Fruit fly (Drosophila melanogaster) whole organism, embryonic: ENCODE results near the gene Tango1.

ENCODE experiments used
- BtbVII ChIP-seq: fragments of 200-800 bp; sonication (Bioruptor generic); optimal IDR thresholded peaks from 3 replicates; lab custom pipeline; 2017; ENCODE audit warnings: missing biosample characterization, mild to moderate bottlenecking, missing genetic modification characterization
- CG10267 ChIP-seq: fragments of 200-800 bp; sonication (Bioruptor generic); optimal IDR thresholded peaks from 2 replicates; lab custom pipeline; 2018; ENCODE audit warnings: missing biosample characterization, mild to moderate bottlenecking, missing genetic modification characterization, moderate library complexity
- CG14860 ChIP-seq: fragments of 200-800 bp; sonication (Bioruptor generic); IDR thresholded peaks from 3 replicates; pipeline ENCODE4 v1.3.6; 2022; ENCODE audit warnings: missing biosample characterization, missing genetic modification characterization; ENCODE audit not compliant: partially characterized antibody
- CG15073 ChIP-seq: fragments of 200-800 bp; sonication (Bioruptor generic); optimal IDR thresholded peaks from 2 replicates; lab custom pipeline; 2016; ENCODE audit warnings: missing biosample characterization, missing genetic modification characterization
- CG15696 ChIP-seq: fragments of 200-800 bp; sonication (Bioruptor generic); optimal IDR thresholded peaks from 2 replicates; lab custom pipeline; 2019; ENCODE audit warnings: missing biosample characterization, mild to moderate bottlenecking, missing genetic modification characterization, moderate library complexity
- CG17359 ChIP-seq: fragments of 200-800 bp; sonication (Bioruptor generic); optimal IDR thresholded peaks from 3 replicates; lab custom pipeline; 2018; ENCODE audit warnings: missing biosample characterization, mild to moderate bottlenecking, missing genetic modification characterization, moderate library complexity
- CG31388 ChIP-seq: fragments of 200-800 bp; sonication (Bioruptor generic); optimal IDR thresholded peaks from 2 replicates; lab custom pipeline; 2016; ENCODE audit warnings: missing biosample characterization, missing genetic modification characterization
- CG3407 ChIP-seq: fragments of 200-800 bp; sonication (Bioruptor generic); optimal IDR thresholded peaks from 2 replicates; lab custom pipeline; 2018; ENCODE audit warnings: missing biosample characterization, mild to moderate bottlenecking, missing genetic modification characterization
- CG3995 ChIP-seq: fragments of 200-800 bp; sonication (Bioruptor generic); optimal IDR thresholded peaks from 3 replicates; lab custom pipeline; 2016; ENCODE audit warnings: missing biosample characterization, missing genetic modification characterization
- CG4404 ChIP-seq: fragments of 200-800 bp; sonication (Bioruptor generic); IDR thresholded peaks from 2 replicates; pipeline ENCODE4 v1.3.6; 2022; ENCODE audit warnings: missing biosample characterization, missing genetic modification characterization
- CG6683 ChIP-seq: fragments of 200-800 bp; sonication (Bioruptor generic); optimal IDR thresholded peaks from 2 replicates; lab custom pipeline; 2017; ENCODE audit warnings: missing biosample characterization, mild to moderate bottlenecking, missing genetic modification characterization, missing genetic modification reagents
- CG7357 ChIP-seq: fragments of 200-800 bp; sonication (Bioruptor generic); IDR thresholded peaks from 3 replicates; pipeline ENCODE4 v1.3.6; 2022; ENCODE audit warnings: missing biosample characterization, missing genetic modification characterization
- CG8281 ChIP-seq: fragments of 200-800 bp; sonication (Bioruptor generic); optimal IDR thresholded peaks from 2 replicates; lab custom pipeline; 2018; ENCODE audit warnings: missing biosample characterization, mild to moderate bottlenecking, missing genetic modification characterization, moderate library complexity
- Dp ChIP-seq: fragments of 200-800 bp; sonication (Bioruptor generic); optimal IDR thresholded peaks from 2 replicates; lab custom pipeline; 2018; ENCODE audit warnings: missing biosample characterization, mild to moderate bottlenecking, missing genetic modification characterization, moderate library complexity
- Dref ChIP-seq: fragments of 200-800 bp; sonication (Bioruptor generic); IDR thresholded peaks from 2 replicates; pipeline ENCODE4 v1.3.6; 2022; ENCODE audit warnings: missing biosample characterization, missing genetic modification characterization
- E2f2 ChIP-seq: fragments of 200-800 bp; sonication (Bioruptor generic); IDR thresholded peaks from 2 replicates; pipeline ENCODE4 v1.3.6; 2022; ENCODE audit warnings: missing biosample characterization, missing genetic modification characterization
- Eip74EF ChIP-seq, 2 experiments: fragments of 200-800 bp in 1 of 2; fragments of >200 bp in 1 of 2; sonication (Bioruptor generic) in 1 of 2; optimal IDR thresholded peaks; 2 replicates each; lab custom pipeline; 2017 to 2019; ENCODE audit warnings: missing biosample characterization in 2 of 2, missing genetic modification characterization in 2 of 2, mild to moderate bottlenecking in 1 of 2, moderate library complexity in 1 of 2
- Gsc ChIP-seq: fragments of 200-800 bp; sonication (Bioruptor generic); IDR thresholded peaks from 2 replicates; pipeline ENCODE4 v1.3.6; 2022; ENCODE audit warnings: missing biosample characterization, missing genetic modification characterization
- Gug ChIP-seq: fragments of 200-800 bp; sonication (Bioruptor generic); IDR thresholded peaks from 4 replicates; pipeline ENCODE4 v1.3.6; 2022; ENCODE audit warnings: missing biosample characterization, missing genetic modification characterization
- Hand ChIP-seq: fragments of 200-800 bp; sonication (Bioruptor generic); optimal IDR thresholded peaks from 2 replicates; lab custom pipeline; 2017; ENCODE audit warnings: mild to moderate bottlenecking, missing biosample characterization, missing genetic modification reagents, missing genetic modification characterization
- Hr51 ChIP-seq, 2 experiments: fragments of 200-800 bp; sonication (Bioruptor generic); optimal IDR thresholded peaks; 2 replicates in 1 of 2; 3 replicates in 1 of 2; lab custom pipeline; 2016 to 2018; ENCODE audit warnings: missing biosample characterization in 2 of 2, missing genetic modification characterization in 2 of 2, mild to moderate bottlenecking in 1 of 2, moderate library complexity in 1 of 2
- Lpt ChIP-seq: fragments of >200 bp; optimal IDR thresholded peaks from 2 replicates; lab custom pipeline; 2018; ENCODE audit warnings: missing biosample characterization, missing genetic modification characterization
- MTF-1 ChIP-seq: fragments of 200-800 bp; sonication (Bioruptor generic); optimal IDR thresholded peaks from 2 replicates; lab custom pipeline; 2018; ENCODE audit warnings: missing biosample characterization, mild to moderate bottlenecking, missing genetic modification characterization, borderline replicate concordance
- Max ChIP-seq: fragments of 200-800 bp; sonication (Bioruptor generic); optimal IDR thresholded peaks from 2 replicates; lab custom pipeline; 2016; ENCODE audit warnings: missing biosample characterization, mild to moderate bottlenecking, missing genetic modification characterization
- NC2β ChIP-seq: fragments of 200-800 bp; sonication (Bioruptor generic); optimal IDR thresholded peaks from 2 replicates; lab custom pipeline; 2016; ENCODE audit warnings: missing biosample characterization, missing genetic modification characterization
- Nf-YC ChIP-seq: fragments of 200-800 bp; optimal IDR thresholded peaks from 3 replicates; lab custom pipeline; 2019; ENCODE audit warnings: missing biosample characterization, mild to moderate bottlenecking, missing genetic modification characterization, moderate library complexity
- Poxn ChIP-seq: fragments of 200-800 bp; sonication (Bioruptor generic); IDR thresholded peaks from 2 replicates; pipeline ENCODE4 v1.3.6; 2022; ENCODE audit warnings: missing biosample characterization, missing genetic modification characterization
- Side ChIP-seq: fragments of 200-800 bp; sonication (Bioruptor generic); optimal IDR thresholded peaks from 2 replicates; lab custom pipeline; 2016; ENCODE audit warnings: missing biosample characterization, missing genetic modification characterization
- Sry-β ChIP-seq: fragments of 200-800 bp; sonication (Bioruptor generic); optimal IDR thresholded peaks from 2 replicates; lab custom pipeline; 2018; ENCODE audit warnings: missing biosample characterization, mild to moderate bottlenecking, missing genetic modification characterization, moderate library complexity
- Usf ChIP-seq: fragments of 200-800 bp; sonication (Bioruptor generic); optimal IDR thresholded peaks from 2 replicates; lab custom pipeline; 2017; ENCODE audit warnings: missing genotype, missing biosample characterization, missing genetic modification characterization
- amos ChIP-seq: fragments of 200-800 bp; sonication (Bioruptor generic); IDR thresholded peaks from 2 replicates; pipeline ENCODE4 v1.3.6; 2022; ENCODE audit warnings: missing biosample characterization, missing genetic modification characterization; ENCODE audit not compliant: partially characterized antibody
- caup ChIP-seq: fragments of 200-800 bp; sonication (Bioruptor generic); optimal IDR thresholded peaks from 3 replicates; lab custom pipeline; 2017; ENCODE audit warnings: missing biosample characterization, mild to moderate bottlenecking, missing genetic modification characterization, moderate library complexity; ENCODE audit not compliant: severe bottlenecking
- danr ChIP-seq: fragments of 200-800 bp; sonication (Bioruptor generic); IDR thresholded peaks from 2 replicates; pipeline ENCODE4 v1.3.6; 2022; ENCODE audit warnings: missing biosample characterization, missing genetic modification characterization
- emc ChIP-seq: fragments of 200-800 bp; sonication (Bioruptor generic); optimal IDR thresholded peaks from 2 replicates; lab custom pipeline; 2016; ENCODE audit warnings: missing biosample characterization, missing genetic modification characterization
- fd64A ChIP-seq: fragments of 200-800 bp; sonication (Bioruptor generic); optimal IDR thresholded peaks from 3 replicates; lab custom pipeline; 2018; ENCODE audit warnings: missing biosample characterization, mild to moderate bottlenecking, missing genetic modification characterization
- fru ChIP-seq: fragments of >200 bp; optimal IDR thresholded peaks from 2 replicates; lab custom pipeline; 2017
- gsb-n ChIP-seq: fragments of 200-800 bp; sonication (Bioruptor generic); optimal IDR thresholded peaks from 3 replicates; lab custom pipeline; 2018; ENCODE audit warnings: missing biosample characterization, mild to moderate bottlenecking, missing genetic modification characterization
- hb ChIP-seq: fragments of 200-800 bp; sonication (Bioruptor generic); IDR thresholded peaks from 3 replicates; pipeline ENCODE4 v1.3.6; 2022; ENCODE audit warnings: missing biosample characterization, missing genetic modification characterization; ENCODE audit not compliant: partially characterized antibody
- ken ChIP-seq: fragments of 200-800 bp; sonication (Bioruptor generic); IDR thresholded peaks from 3 replicates; pipeline ENCODE4 v1.3.6; 2022; ENCODE audit warnings: missing biosample characterization, missing genetic modification characterization
- oc ChIP-seq: fragments of 200-800 bp; sonication (Bioruptor generic); optimal IDR thresholded peaks from 2 replicates; lab custom pipeline; 2018; ENCODE audit warnings: missing biosample characterization, mild to moderate bottlenecking, missing genetic modification characterization, moderate library complexity
- otp ChIP-seq: fragments of 200-800 bp; sonication (Bioruptor generic); IDR thresholded peaks from 3 replicates; pipeline ENCODE4, ENCODE4 v1.3.6; 2022; ENCODE audit warnings: missing biosample characterization, missing genetic modification characterization
- pzg ChIP-seq: fragments of 200-800 bp; sonication (Bioruptor generic); optimal IDR thresholded peaks from 3 replicates; lab custom pipeline; 2018; ENCODE audit warnings: missing biosample characterization, mild to moderate bottlenecking, missing genetic modification characterization, moderate library complexity
- seq ChIP-seq: fragments of 200-800 bp; sonication (Bioruptor generic); IDR thresholded peaks from 2 replicates; pipeline ENCODE4 v1.3.6; 2022; ENCODE audit warnings: missing biosample characterization, missing genetic modification characterization
- sima ChIP-seq: fragments of 200-800 bp; sonication (Bioruptor generic); optimal IDR thresholded peaks from 2 replicates; lab custom pipeline; 2016; ENCODE audit warnings: missing biosample characterization, missing genetic modification characterization
- tgo ChIP-seq: fragments of 200-800 bp; sonication (Bioruptor generic); IDR thresholded peaks from 3 replicates; pipeline ENCODE4 v1.3.6; 2022; ENCODE audit warnings: missing biosample characterization, missing genetic modification characterization
- tin ChIP-seq: fragments of 200-800 bp; sonication (Bioruptor generic); optimal IDR thresholded peaks from 3 replicates; lab custom pipeline; 2016; ENCODE audit warnings: missing biosample characterization, missing genetic modification characterization
- vvl ChIP-seq: fragments of 200-800 bp; sonication (Bioruptor generic); IDR thresholded peaks from 2 replicates; pipeline ENCODE4 v1.3.6; 2022; ENCODE audit warnings: missing biosample characterization, missing genetic modification characterization
- wor ChIP-seq: fragments of 200-800 bp; sonication (Bioruptor generic); IDR thresholded peaks from 2 replicates; pipeline ENCODE4 v1.3.6; 2022; ENCODE audit warnings: missing biosample characterization, missing genetic modification characterization
- zen ChIP-seq: fragments of 200-800 bp; sonication (Bioruptor generic); optimal IDR thresholded peaks from 3 replicates; lab custom pipeline; 2018; ENCODE audit warnings: missing biosample characterization, mild to moderate bottlenecking, missing genetic modification characterization, moderate library complexity

Gene Tango1

DNA sequence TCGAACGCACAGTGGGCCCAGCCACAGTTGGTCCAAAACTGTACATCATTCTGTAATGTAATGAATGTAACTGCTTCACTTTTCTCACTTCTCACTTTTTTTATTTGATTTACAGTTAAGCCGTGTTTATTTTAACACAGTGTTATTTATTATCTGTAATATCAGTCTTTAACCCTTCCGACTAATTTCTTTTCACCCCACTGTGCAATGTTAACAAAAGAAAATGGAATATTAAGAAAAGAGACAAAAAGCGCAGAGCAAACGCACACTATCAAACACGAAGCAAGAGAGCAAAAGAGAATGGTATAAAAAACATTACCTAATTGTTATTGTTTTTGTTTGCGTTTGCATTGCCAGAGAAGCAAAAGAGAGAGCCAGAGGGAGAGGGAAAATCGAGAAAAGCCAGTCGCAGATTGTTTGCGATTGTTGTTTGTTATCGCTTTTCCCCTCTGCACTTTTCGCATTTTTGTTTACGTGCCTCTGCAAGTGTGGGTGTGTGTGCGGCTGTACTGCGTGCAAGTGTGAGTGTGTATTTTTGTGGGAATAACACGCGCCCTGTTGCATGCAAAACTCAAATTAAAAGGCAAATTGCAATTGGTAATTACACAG is 2.0 kb upstream of the Tango1 start (continued):
- TF ChIP-seq CG8281 (tag; lab: Kevin White, UChicago) = peak; percentile 92
- TF ChIP-seq Eip74EF (GFP tag; optimal IDR thresholded peaks at IDR 0.05; lab: Kevin White, UChicago) = peak in 1 of 2 experiments; percentile 99
- TF ChIP-seq emc (GFP tag; lab: Kevin White, UChicago) = peak; percentile 95
- TF ChIP-seq MTF-1 (GFP tag; lab: Kevin White, UChicago) = peak; percentile 96
- TF ChIP-seq NC2β = peak; percentile 99
- peak; percentile 15 for TF ChIP-seq pzg (GFP tag; lab: Kevin White, UChicago)
- peak; percentile 93 for TF ChIP-seq CG31388 (GFP tag; lab: Kevin White, UChicago)
- TF ChIP-seq Lpt (GFP tag; lab: Kevin White, UChicago) = no peak
- peak; percentile 97 for TF ChIP-seq Max
- no peak; the same call in 1 of the 2 replicates for TF ChIP-seq amos (GFP tag; lab: Robert Waterston, UW)
- TF ChIP-seq CG10267 (tag; lab: Kevin White, UChicago) = peak; percentile 96
- peak; percentile 98 for TF ChIP-seq seq (GFP tag; lab: Robert Waterston, UW)
- peak; percentile 75 for TF ChIP-seq Sry-β
- TF ChIP-seq BtbVII (GFP tag; lab: Kevin White, UChicago) = peak; percentile 98
- TF ChIP-seq tin = peak; percentile 99
- TF ChIP-seq CG15073 (GFP tag; lab: Kevin White, UChicago) = peak; percentile 86
- peak; percentile 86 for TF ChIP-seq Gsc (GFP tag; lab: Robert Waterston, UW)
- TF ChIP-seq CG6683 = peak; percentile 94
- TF ChIP-seq oc (tag; lab: Kevin White, UChicago) = peak; percentile 99
- TF ChIP-seq fd64A (GFP tag; lab: Kevin White, UChicago) = peak; percentile 97
- no peak for TF ChIP-seq Dref (GFP tag; lab: Robert Waterston, UW)
- peak; percentile 91 for TF ChIP-seq Nf-YC (tag; lab: Kevin White, UChicago)
- peak; percentile 95 for TF ChIP-seq CG15696
- peak; percentile 97 for TF ChIP-seq CG3407 (GFP tag; lab: Kevin White, UChicago)
- TF ChIP-seq vvl (GFP tag; lab: Robert Waterston, UW) = peak; percentile 99
- peak; percentile 90 for TF ChIP-seq CG7357 (GFP tag; lab: Robert Waterston, UW)
- peak; percentile 98 to 99 for TF ChIP-seq Hr51 (GFP tag; optimal IDR thresholded peaks at IDR 0.05; lab: Kevin White, UChicago)
- TF ChIP-seq danr (GFP tag; lab: Robert Waterston, UW) = peak; percentile 95
- TF ChIP-seq CG4404 = peak; percentile 89
- no peak for TF ChIP-seq fru (lab: Kevin White, UChicago)
- TF ChIP-seq Dp (GFP tag; lab: Kevin White, UChicago) = peak; percentile 35
- TF ChIP-seq sima = peak; percentile 92
- peak; percentile 98 for TF ChIP-seq otp (GFP tag; lab: Robert Waterston, UW)
- peak; percentile 95 for TF ChIP-seq Hand
- peak; percentile 96 for TF ChIP-seq wor (GFP tag; lab: Robert Waterston, UW)
- peak; percentile 94 for TF ChIP-seq Gug (GFP tag; lab: Robert Waterston, UW)
- TF ChIP-seq Side = peak; percentile 98
- peak; percentile 88 for TF ChIP-seq Poxn
- TF ChIP-seq zen (tag; lab: Kevin White, UChicago) = peak; percentile 97
- peak; percentile 99 for TF ChIP-seq CG17359 (tag; lab: Kevin White, UChicago)
- peak; percentile 57 for TF ChIP-seq CG14860
- TF ChIP-seq gsb-n (tag; lab: Kevin White, UChicago) = peak; percentile 99
- TF ChIP-seq caup (GFP tag; lab: Kevin White, UChicago) = peak; percentile 97
- TF ChIP-seq ken = peak; percentile 96
- TF ChIP-seq E2f2 (GFP tag; lab: Robert Waterston, UW) = peak; percentile 87
- peak; percentile 68; the same call in 2 of the 3 replicates for TF ChIP-seq hb
- peak; percentile 68 for TF ChIP-seq CG3995 (GFP tag; lab: Kevin White, UChicago)
- TF ChIP-seq tgo (GFP tag; lab: Robert Waterston, UW) = peak; percentile 98
- TF ChIP-seq Usf (GFP tag; lab: Kevin White, UChicago) = peak; percentile 88
